Worm (Caenorhabditis elegans): ENCODE data around the gene ant-1.3.

ant-1.3 gene

DNA sequence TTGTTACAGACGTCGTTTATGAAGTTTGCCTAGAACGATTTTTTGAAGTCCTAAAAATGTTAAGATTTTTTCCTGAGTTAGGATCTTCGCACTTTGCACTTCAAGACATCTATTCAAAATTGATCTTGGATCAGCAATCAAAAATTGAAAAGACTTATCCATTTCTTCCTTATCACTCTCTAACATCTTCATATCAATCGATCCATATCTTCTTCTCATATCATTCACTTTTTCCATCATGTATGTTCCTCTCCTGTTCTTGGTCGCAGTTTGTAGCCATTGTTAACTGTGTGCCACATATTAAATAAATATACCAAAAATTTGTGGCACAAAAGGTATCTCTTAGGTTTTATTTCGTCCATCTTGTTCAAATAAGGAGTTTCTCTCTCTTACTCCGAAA, 46.6 kb upstream of the ant-1.3 start:
- TF ChIP-seq alr-1 (tag; optimal IDR thresholded peaks at IDR 0.05; ENCODE audit: borderline replicate concordance): no peak
- no peak for TF ChIP-seq nhr-47 (tag; optimal IDR thresholded peaks at IDR 0.05)
- no peak for TF ChIP-seq ceh-82 (tag; optimal IDR thresholded peaks at IDR 0.05)
- TF ChIP-seq nhr-85 (tag): no peak
- TF ChIP-seq elt-3 (tag; optimal IDR thresholded peaks at IDR 0.05): peak in 4 of 6 experiments; percentile 37 to 50 (median 44)
- no peak for TF ChIP-seq tbx-2 (tag; optimal IDR thresholded peaks at IDR 0.05)
- TF ChIP-seq ces-1 (GFP tag; optimal IDR thresholded peaks at IDR 0.05): no peak
- TF ChIP-seq blmp-1 (tag; optimal IDR thresholded peaks at IDR 0.05): peak; percentile 58
- TF ChIP-seq rnt-1 (tag; optimal IDR thresholded peaks at IDR 0.05): no peak
- no peak for TF ChIP-seq fkh-4 (tag; optimal IDR thresholded peaks at IDR 0.05; ENCODE audit: borderline replicate concordance)
- TF ChIP-seq fkh-10 (GFP tag; optimal IDR thresholded peaks at IDR 0.05): no peak
- TF ChIP-seq tlp-1 (tag; optimal IDR thresholded peaks at IDR 0.05): no peak
- TF ChIP-seq hpl-2 (GFP tag; optimal IDR thresholded peaks at IDR 0.05): no peak
- TF ChIP-seq C04F5.9 (tag; optimal IDR thresholded peaks at IDR 0.05): no peak

DNA sequence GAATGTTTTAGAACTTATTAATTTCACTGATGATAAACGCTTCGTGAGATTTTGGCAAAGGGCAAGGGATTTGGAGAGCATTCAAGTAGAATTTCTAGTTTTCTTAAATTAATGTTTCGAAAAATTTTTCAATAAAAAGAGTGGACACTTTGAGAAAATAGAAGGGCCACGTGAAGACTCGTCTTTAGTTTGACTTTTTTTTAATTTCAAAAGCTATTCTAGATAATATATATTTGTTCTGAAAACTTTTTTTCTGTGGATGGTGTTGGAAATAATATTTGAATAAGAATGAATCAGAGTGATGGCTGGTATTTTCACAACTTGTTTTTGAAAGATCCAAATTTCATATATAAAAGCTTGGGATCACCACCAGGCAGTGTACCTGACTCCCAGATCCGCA, 39.2 kb upstream of the ant-1.3 start, which contains the start of gene C28D4.8:
Gene C28D4.8, minus strand, starts transcription at position 101 of the 400 bp plus-strand sequence.
- TF ChIP-seq jun-1 (tag; optimal IDR thresholded peaks at IDR 0.05) (no peak), fos-1 (tag; optimal IDR thresholded peaks at IDR 0.05) (no peak)

DNA sequence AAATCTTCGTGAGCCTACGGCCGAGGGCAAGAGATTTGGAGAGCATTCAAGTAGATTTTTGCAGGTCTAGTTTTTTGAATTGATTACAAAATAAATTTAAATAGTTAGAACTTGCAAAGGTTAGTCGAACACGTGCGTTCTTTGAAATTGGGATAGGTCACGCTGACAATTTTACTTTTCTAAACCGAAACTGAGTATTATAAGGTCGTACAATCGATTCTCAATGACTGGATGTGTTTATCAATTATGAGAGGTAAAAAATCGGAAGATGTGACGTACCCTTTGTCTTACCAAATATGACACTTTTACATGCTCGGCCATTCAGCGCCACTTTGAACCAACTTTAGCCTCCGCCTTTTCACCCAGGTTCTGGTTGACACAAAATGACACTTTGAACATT, 37.7 kb upstream of the ant-1.3 start, which contains the start of gene C28D4.5:
Gene C28D4.5, minus strand, starts transcription at position 101 of the 400 bp plus-strand sequence.
- no peak for TF ChIP-seq lin-39 (tag; optimal IDR thresholded peaks at IDR 0.05)
- TF ChIP-seq tbx-2 (tag; optimal IDR thresholded peaks at IDR 0.05): no peak
- no peak for TF ChIP-seq alr-1 (tag; optimal IDR thresholded peaks at IDR 0.05; ENCODE audit: borderline replicate concordance)
- TF ChIP-seq isw-1 (GFP tag; IDR thresholded peaks at IDR 0.05): no peak
- TF ChIP-seq unc-30 (tag; optimal IDR thresholded peaks at IDR 0.05): no peak
- TF ChIP-seq aha-1 (tag; optimal IDR thresholded peaks at IDR 0.05): no peak
- no peak for TF ChIP-seq dpl-1 (GFP tag; optimal IDR thresholded peaks at IDR 0.05)
- TF ChIP-seq snpc-4 (tag; optimal IDR thresholded peaks at IDR 0.05): no peak
- no peak for TF ChIP-seq egl-27 (tag; optimal IDR thresholded peaks at IDR 0.05)
- TF ChIP-seq jun-1 (tag; optimal IDR thresholded peaks at IDR 0.05): no peak
- no peak for TF ChIP-seq swsn-7 (tag; optimal IDR thresholded peaks at IDR 0.05)
- TF ChIP-seq hlh-4 (tag; optimal IDR thresholded peaks at IDR 0.05): no peak

DNA sequence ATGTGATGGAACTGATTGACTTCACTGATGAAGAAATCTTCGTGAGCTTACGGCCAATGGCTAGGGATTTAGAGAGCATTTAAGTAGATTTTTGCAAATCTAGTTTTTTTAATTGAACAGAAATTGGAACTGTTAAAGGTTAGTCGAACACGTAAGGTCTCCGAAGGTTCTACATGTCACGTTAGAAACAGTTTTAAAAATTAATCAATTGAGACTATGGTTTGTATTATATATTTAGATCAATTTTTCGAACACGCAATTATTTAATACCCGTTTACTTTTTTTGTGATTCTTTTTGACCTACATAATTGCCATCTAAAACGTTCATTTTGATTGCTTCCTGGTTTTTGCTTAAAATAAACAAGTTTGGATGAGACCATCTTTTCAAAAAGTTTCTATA, 35.8 kb upstream of the ant-1.3 start, which contains the start of gene C28D4.4:
Gene C28D4.4, minus strand, starts transcription at position 101 of the 400 bp plus-strand sequence.
- no peak for TF ChIP-seq F16B12.6 (tag; optimal IDR thresholded peaks at IDR 0.05)
- no peak for TF ChIP-seq unc-30 (tag; optimal IDR thresholded peaks at IDR 0.05)
- no peak for TF ChIP-seq ceh-8 (GFP tag; optimal IDR thresholded peaks at IDR 0.05)
- no peak for TF ChIP-seq C04F5.9 (tag; optimal IDR thresholded peaks at IDR 0.05)
- no peak for TF ChIP-seq nhr-47 (tag; optimal IDR thresholded peaks at IDR 0.05)
- no peak for TF ChIP-seq ama-1 (optimal IDR thresholded peaks at IDR 0.05)
- no peak for TF ChIP-seq fkh-8 (tag; optimal IDR thresholded peaks at IDR 0.05)
- TF ChIP-seq nhr-28 (tag; optimal IDR thresholded peaks at IDR 0.05): no peak
- TF ChIP-seq irx-1 (tag; optimal IDR thresholded peaks at IDR 0.05): no peak

DNA sequence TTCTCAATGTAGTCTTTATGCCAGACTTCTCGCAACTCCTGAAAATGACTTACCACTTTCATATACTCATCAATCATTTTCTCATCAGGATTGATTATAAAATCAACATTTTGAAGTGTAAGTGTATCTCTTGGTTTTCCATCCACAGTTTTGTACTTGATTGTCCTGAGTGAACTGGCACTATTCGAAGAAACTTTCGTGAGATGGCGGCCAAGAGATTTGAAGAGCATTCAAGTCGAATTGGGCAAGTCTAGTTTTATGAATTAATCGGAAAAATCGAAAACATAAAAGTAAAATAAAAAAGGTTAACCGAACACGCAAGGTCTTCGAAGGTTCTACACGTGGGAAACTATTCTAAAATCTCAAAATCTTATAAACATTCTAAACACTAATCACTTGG, 33.8 kb upstream of the ant-1.3 start, which contains the start of gene C28D4.7:
Gene C28D4.7, minus strand, starts transcription at position 265 of the 400 bp plus-strand sequence.
- TF ChIP-seq xbp-1 (tag; optimal IDR thresholded peaks at IDR 0.05): no peak
- TF ChIP-seq pax-3 (tag; optimal IDR thresholded peaks at IDR 0.05): no peak
- no peak for TF ChIP-seq C16A3.4 (tag; optimal IDR thresholded peaks at IDR 0.05)
- no peak for TF ChIP-seq snpc-4 (tag; optimal IDR thresholded peaks at IDR 0.05)
- TF ChIP-seq jun-1 (tag; optimal IDR thresholded peaks at IDR 0.05): no peak
- no peak for TF ChIP-seq unc-62 (GFP tag; optimal IDR thresholded peaks at IDR 0.05)
- TF ChIP-seq pqm-1 (tag; optimal IDR thresholded peaks at IDR 0.05): no peak
- no peak for TF ChIP-seq fkh-4 (tag; optimal IDR thresholded peaks at IDR 0.05; ENCODE audit: borderline replicate concordance)
- no peak for TF ChIP-seq dpl-1 (GFP tag; optimal IDR thresholded peaks at IDR 0.05)
- TF ChIP-seq nhr-20 (tag; optimal IDR thresholded peaks at IDR 0.05): no peak
- TF ChIP-seq ceh-88 (GFP tag; IDR thresholded peaks at IDR 0.05): no peak
- TF ChIP-seq ztf-4 (tag; optimal IDR thresholded peaks at IDR 0.05): no peak
- no peak for TF ChIP-seq ama-1 (optimal IDR thresholded peaks at IDR 0.05)
- no peak for TF ChIP-seq isw-1 (GFP tag; IDR thresholded peaks at IDR 0.05)
- no peak for TF ChIP-seq ceh-82 (tag; optimal IDR thresholded peaks at IDR 0.05)
- no peak for TF ChIP-seq zag-1 (tag; optimal IDR thresholded peaks at IDR 0.05)
- TF ChIP-seq nhr-76 (tag; optimal IDR thresholded peaks at IDR 0.05): no peak
- no peak for TF ChIP-seq ces-1 (GFP tag; optimal IDR thresholded peaks at IDR 0.05)
- no peak for TF ChIP-seq dsc-1 (tag; optimal IDR thresholded peaks at IDR 0.05)
